Worm (Caenorhabditis elegans): ENCODE measurements around the gene lron-15.

Gene lron-15

DNA sequence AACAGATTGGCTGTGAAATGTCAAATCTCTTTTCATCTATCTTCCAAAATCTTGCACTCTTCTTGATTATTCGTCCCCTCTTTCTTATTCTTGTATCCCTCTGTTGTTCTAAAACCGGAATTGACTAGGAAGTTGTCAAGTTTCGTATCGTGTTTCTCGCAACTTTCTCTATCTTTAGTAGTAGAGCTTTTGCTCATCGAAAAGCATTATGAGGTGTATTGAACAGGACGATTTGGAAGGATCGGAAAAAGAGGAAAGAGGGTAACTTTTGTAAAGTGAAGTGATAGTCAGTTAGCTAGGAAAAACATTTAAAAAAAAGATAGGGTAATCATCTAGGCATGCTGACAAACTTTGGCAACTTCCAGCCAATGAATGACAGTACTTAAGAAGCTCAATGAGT, 48.2 kb downstream of the lron-15 start:
- no peak for TF ChIP-seq efl-1 (GFP tag; optimal IDR thresholded peaks at IDR 0.05)
- TF ChIP-seq T07F8.4 (tag; optimal IDR thresholded peaks at IDR 0.05): no peak
- no peak for TF ChIP-seq zfh-2 (GFP tag; conservative IDR thresholded peaks at IDR 0.05)
- TF ChIP-seq atf-7 (tag; optimal IDR thresholded peaks at IDR 0.05): no peak
- no peak for TF ChIP-seq ama-1 (optimal IDR thresholded peaks at IDR 0.05)
- TF ChIP-seq ama-1 (GFP tag; optimal IDR thresholded peaks at IDR 0.05): no peak

DNA sequence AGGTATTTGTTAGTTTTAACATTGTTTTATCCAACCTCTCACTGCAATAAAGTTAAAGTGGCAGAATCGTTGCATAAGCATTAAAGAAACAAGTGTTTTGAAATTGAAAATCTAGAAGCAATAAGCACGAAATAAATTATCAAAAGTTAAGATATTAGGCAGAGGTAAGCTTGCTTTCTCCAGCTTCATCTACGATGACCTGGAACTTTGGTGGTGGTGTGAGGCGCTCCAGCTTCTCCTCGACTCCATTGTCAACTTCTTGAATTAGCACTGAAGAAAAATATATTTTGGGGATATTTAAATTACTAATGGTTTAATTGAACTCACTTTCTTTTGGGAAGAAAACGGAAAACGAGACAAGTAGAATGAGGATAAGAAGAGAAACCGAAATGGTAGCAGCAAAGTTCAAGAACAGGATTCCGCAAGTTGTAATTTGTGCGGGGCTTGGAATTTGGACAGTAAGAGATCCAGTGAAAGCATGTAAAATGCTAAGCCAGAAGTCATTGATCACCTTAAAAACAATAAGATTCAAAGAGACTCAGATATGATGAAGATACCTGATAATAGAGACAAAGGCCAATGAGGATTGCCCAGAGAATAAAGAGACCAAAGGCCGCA, 50.9 kb downstream of the lron-15 start:
- TF ChIP-seq snpc-3.4 (tag; optimal IDR thresholded peaks at IDR 0.05) (peak; percentile 14), T26A5.8 (tag; optimal IDR thresholded peaks at IDR 0.05) (no peak), F49E8.2 (tag; optimal IDR thresholded peaks at IDR 0.05; ENCODE audit: insufficient read depth) (peak; percentile 31), lsy-27 (tag; optimal IDR thresholded peaks at IDR 0.05; ENCODE audit: borderline replicate concordance, insufficient read depth) (no peak), tbp1 (GFP tag; optimal IDR thresholded peaks at IDR 0.05) (no peak), rcor-1 (GFP tag; IDR thresholded peaks at IDR 0.05) (no peak), hmg-20 (GFP tag; IDR thresholded peaks at IDR 0.05) (no peak), ama-1 (optimal IDR thresholded peaks at IDR 0.05) (no peak), ama-1 (GFP tag; optimal IDR thresholded peaks at IDR 0.05) (peak in 1 of 2 experiments; percentile 6), lin-54 (GFP tag; optimal IDR thresholded peaks at IDR 0.05) (peak; percentile 1), madf-3 (GFP tag; IDR thresholded peaks at IDR 0.05) (0 out of 2 replicates have a peak, but pooled peaks have one; percentile 1), repo-1 (tag; optimal IDR thresholded peaks at IDR 0.05) (peak; percentile 26), hrde-1 (tag; optimal IDR thresholded peaks at IDR 0.05; ENCODE audit: borderline replicate concordance) (peak; percentile 28), lag-1 (GFP tag; IDR thresholded peaks at IDR 0.05) (no peak), ceh-100 (GFP tag; IDR thresholded peaks at IDR 0.05) (0 out of 2 replicates have a peak, but pooled peaks have one; percentile 35), nfya-2 (GFP tag; IDR thresholded peaks at IDR 0.05) (no peak), egl-18 (GFP tag; IDR thresholded peaks at IDR 0.05) (no peak), madf-6 (GFP tag; IDR thresholded peaks at IDR 0.05) (peak; percentile 53; the same call in 1 of the 2 replicates), tbx-9 (tag; optimal IDR thresholded peaks at IDR 0.05; ENCODE audit: borderline replicate concordance) (no peak), snpc-1.1 (tag; optimal IDR thresholded peaks at IDR 0.05; ENCODE audit: insufficient read depth) (no peak), pbrm-1 (GFP tag; IDR thresholded peaks at IDR 0.05) (0 out of 2 replicates have a peak, but pooled peaks have one; percentile 28), D2030.7 (GFP tag; IDR thresholded peaks at IDR 0.05) (no peak), xnd-1 (tag; optimal IDR thresholded peaks at IDR 0.05) (peak; percentile 35), aptf-2 (GFP tag; conservative IDR thresholded peaks at IDR 0.05) (no peak), hsf-1 (GFP tag; IDR thresholded peaks at IDR 0.05) (peak; percentile 60)

DNA sequence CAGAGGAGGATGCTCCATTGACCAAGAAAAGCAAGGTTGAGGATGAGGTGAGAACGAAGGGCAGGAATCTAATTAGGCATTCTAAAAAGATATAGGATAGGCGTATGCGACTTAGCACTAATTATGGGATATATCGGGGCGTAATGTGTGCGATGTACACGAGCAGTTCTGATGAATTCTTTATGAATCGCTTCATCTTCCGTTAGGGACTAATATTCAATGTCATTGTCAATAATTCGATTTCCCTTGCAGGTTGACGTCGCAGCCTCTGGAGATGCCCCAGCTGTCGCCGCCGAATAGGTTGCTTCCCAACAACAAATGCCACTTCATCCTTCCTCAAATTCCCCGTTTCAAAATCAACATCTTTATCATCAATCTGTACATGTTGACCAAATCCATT, 51.6 kb downstream of the lron-15 start:
- TF ChIP-seq rcor-1 (GFP tag; IDR thresholded peaks at IDR 0.05) (no peak), let-607 (tag; optimal IDR thresholded peaks at IDR 0.05) (no peak), sdz-38 (tag; optimal IDR thresholded peaks at IDR 0.05) (no peak), unc-130 (GFP tag; optimal IDR thresholded peaks at IDR 0.05) (no peak), Y95B8A.8 (GFP tag; IDR thresholded peaks at IDR 0.05) (no peak), egl-18 (GFP tag; IDR thresholded peaks at IDR 0.05) (0 out of 2 replicates have a peak, but pooled peaks have one; percentile 7), cebp-1 (GFP tag; IDR thresholded peaks at IDR 0.05) (no peak), cebp-1 (tag; optimal IDR thresholded peaks at IDR 0.05) (no peak), die-1 (tag; optimal IDR thresholded peaks at IDR 0.05) (no peak)
